Worm (Caenorhabditis elegans) whole organism, L1 larva: ENCODE data around the gene epg-3.
A peak's percentile ranks its signal among the peaks of the same experiment; 100 is the strongest.

Experiments
- C34B4.2 ChIP-seq: sonication (generic microtip); optimal IDR thresholded peaks from 2 replicates; lab custom pipeline; 2017; ENCODE audit warnings: mild to moderate bottlenecking, missing genetic modification characterization, missing compliant biosample characterization
- F16B12.6 ChIP-seq: fragments of 150-350 bp; optimal IDR thresholded peaks from 2 replicates; lab custom pipeline; 2014; ENCODE audit warnings: missing biosample characterization, missing genetic modification characterization
- Y116A8C.19 ChIP-seq: sonication (generic microtip); optimal IDR thresholded peaks from 2 replicates; lab custom pipeline; 2016; ENCODE audit warnings: missing compliant biosample characterization, missing genetic modification characterization, borderline replicate concordance
- aha-1 ChIP-seq: fragments of 150-350 bp; optimal IDR thresholded peaks from 2 replicates; lab custom pipeline; 2014; ENCODE audit warnings: missing biosample characterization, missing genetic modification characterization
- aly-2 ChIP-seq: fragments of 150-350 bp; optimal IDR thresholded peaks from 2 replicates; lab custom pipeline; 2014; ENCODE audit warnings: missing biosample characterization, missing genetic modification characterization
- ama-1 ChIP-seq: fragments of 150-350 bp; optimal IDR thresholded peaks from 2 replicates; lab custom pipeline; 2014
- blmp-1 ChIP-seq: fragments of 150-350 bp; optimal IDR thresholded peaks from 2 replicates; lab custom pipeline; 2014; ENCODE audit warnings: missing biosample characterization, missing genetic modification characterization
- ceh-8 ChIP-seq: fragments of 200-800 bp; sonication (Bioruptor generic); optimal IDR thresholded peaks from 2 replicates; lab custom pipeline; 2018; ENCODE audit warnings: mild to moderate bottlenecking, missing genetic modification characterization, moderate library complexity, missing compliant biosample characterization
- dpl-1 ChIP-seq, 3 experiments: fragments of 150-350 bp in 2 of 3; sonication (generic microtip) in 1 of 3; optimal IDR thresholded peaks; 2 replicates each; lab custom pipeline; 2014 to 2017; ENCODE audit warnings: missing biosample characterization in 3 of 3, missing genetic modification characterization in 3 of 3, missing genetic modification reagents in 3 of 3
- dsc-1 ChIP-seq: sonication (generic microtip); optimal IDR thresholded peaks from 2 replicates; lab custom pipeline; 2016; ENCODE audit warnings: mild to moderate bottlenecking, missing genetic modification characterization, missing compliant biosample characterization
- efl-1 ChIP-seq, 4 experiments: fragments of 150-350 bp; optimal IDR thresholded peaks in 3 of 4; peaks in 1 of 4; 1 replicate in 1 of 4; 2 replicates in 3 of 4; lab custom pipeline; 2014; ENCODE audit warnings: missing biosample characterization in 2 of 4, missing genetic modification characterization in 2 of 4, missing genetic modification reagents in 2 of 4
- egl-27 ChIP-seq, 2 experiments: fragments of 150-350 bp in 1 of 2; sonication (generic microtip); optimal IDR thresholded peaks; 3 replicates each; lab custom pipeline; 2017 to 2018; ENCODE audit warnings: missing biosample characterization in 2 of 2, missing genetic modification characterization in 2 of 2, missing genetic modification reagents in 2 of 2
- elt-2 ChIP-seq: sonication (generic microtip); optimal IDR thresholded peaks from 2 replicates; lab custom pipeline; 2016; ENCODE audit warnings: missing genetic modification characterization, mild to moderate bottlenecking, inconsistent platforms, missing compliant biosample characterization, missing genetic modification reagents
- fkh-8 ChIP-seq: sonication (generic microtip); optimal IDR thresholded peaks from 2 replicates; lab custom pipeline; 2016; ENCODE audit warnings: mild to moderate bottlenecking, missing genetic modification characterization, missing compliant biosample characterization
- fos-1 ChIP-seq: fragments of 150-350 bp; optimal IDR thresholded peaks from 2 replicates; lab custom pipeline; 2014; ENCODE audit warnings: missing biosample characterization, missing genetic modification characterization
- jun-1 ChIP-seq: fragments of 150-350 bp; optimal IDR thresholded peaks from 2 replicates; lab custom pipeline; 2014; ENCODE audit warnings: missing biosample characterization, missing genetic modification reagents, missing genetic modification characterization
- lin-14 ChIP-seq: fragments of 200-800 bp; sonication (Bioruptor generic); optimal IDR thresholded peaks from 2 replicates; lab custom pipeline; 2018; ENCODE audit warnings: mild to moderate bottlenecking, missing genetic modification characterization, moderate library complexity, missing compliant biosample characterization
- lin-35 ChIP-seq, 2 experiments: fragments of 150-350 bp; optimal IDR thresholded peaks; 2 replicates each; lab custom pipeline; 2014; ENCODE audit warnings: missing biosample characterization in 2 of 2, missing genetic modification characterization in 2 of 2, missing genetic modification reagents in 2 of 2
- lin-39 ChIP-seq: fragments of 150-350 bp; optimal IDR thresholded peaks from 2 replicates; lab custom pipeline; 2014; ENCODE audit warnings: missing biosample characterization, missing genetic modification reagents, missing genetic modification characterization
- lir-3 ChIP-seq: sonication (generic microtip); optimal IDR thresholded peaks from 2 replicates; lab custom pipeline; 2016; ENCODE audit warnings: mild to moderate bottlenecking, missing genetic modification characterization, moderate library complexity, missing compliant biosample characterization; ENCODE audit not compliant: poor library complexity
- lsy-2 ChIP-seq, 2 experiments: fragments of 150-350 bp; optimal IDR thresholded peaks; 2 replicates each; lab custom pipeline; 2014; ENCODE audit warnings: missing biosample characterization in 2 of 2, missing genetic modification characterization in 2 of 2
- mab-9 ChIP-seq: fragments of 200-800 bp; sonication (Bioruptor generic); IDR thresholded peaks from 2 replicates; pipeline ENCODE4 v1.3.6; 2022; ENCODE audit warnings: missing genetic modification reagents, missing genetic modification characterization, missing compliant biosample characterization
- mef-2 ChIP-seq: fragments of 150-350 bp; optimal IDR thresholded peaks from 2 replicates; lab custom pipeline; 2014; ENCODE audit warnings: missing biosample characterization, missing genetic modification characterization
- mep-1 ChIP-seq: fragments of 150-350 bp; optimal IDR thresholded peaks from 2 replicates; lab custom pipeline; 2014; ENCODE audit warnings: missing biosample characterization, missing genetic modification characterization
- nhr-19 ChIP-seq: fragments of 200-800 bp; sonication (Bioruptor generic); conservative IDR thresholded peaks from 2 replicates; pipeline ENCODE4 v1.3.6; 2022; ENCODE audit warnings: missing genetic modification characterization, missing compliant biosample characterization
- nhr-20 ChIP-seq: sonication (generic microtip); optimal IDR thresholded peaks from 2 replicates; lab custom pipeline; 2016; ENCODE audit warnings: mild to moderate bottlenecking, missing genetic modification characterization, missing compliant biosample characterization
- nhr-237 ChIP-seq: fragments of 150-350 bp; optimal IDR thresholded peaks from 2 replicates; lab custom pipeline; 2014; ENCODE audit warnings: missing biosample characterization, missing genetic modification characterization
- nhr-47 ChIP-seq: sonication (generic microtip); optimal IDR thresholded peaks from 2 replicates; lab custom pipeline; 2016; ENCODE audit warnings: mild to moderate bottlenecking, missing genetic modification characterization, moderate library complexity, missing compliant biosample characterization
- nhr-71 ChIP-seq: sonication (generic microtip); optimal IDR thresholded peaks from 2 replicates; lab custom pipeline; 2016; ENCODE audit warnings: mild to moderate bottlenecking, missing genetic modification characterization, moderate library complexity, missing compliant biosample characterization
- nhr-77 ChIP-seq: fragments of 150-350 bp; optimal IDR thresholded peaks from 2 replicates; lab custom pipeline; 2014; ENCODE audit warnings: missing biosample characterization, missing genetic modification characterization
- nhr-85 ChIP-seq: sonication (generic microtip); peaks from one replicate; lab custom pipeline; 2016; ENCODE audit warnings: missing genetic modification characterization, inconsistent platforms, missing compliant biosample characterization
- nhr-90 ChIP-seq: sonication (generic microtip); optimal IDR thresholded peaks from 2 replicates; lab custom pipeline; 2016; ENCODE audit warnings: mild to moderate bottlenecking, missing genetic modification characterization, missing compliant biosample characterization; ENCODE audit not compliant: poor library complexity
- pag-3 ChIP-seq: sonication (generic microtip); optimal IDR thresholded peaks from 2 replicates; lab custom pipeline; 2017; ENCODE audit warnings: missing genetic modification characterization, mild to moderate bottlenecking, missing compliant biosample characterization, antibody characterized with exemption, borderline replicate concordance; ENCODE audit not compliant: insufficient read depth
- pax-3 ChIP-seq: fragments of 200-800 bp; sonication (Bioruptor generic); optimal IDR thresholded peaks from 2 replicates; lab custom pipeline; 2018; ENCODE audit warnings: mild to moderate bottlenecking, missing genetic modification characterization, moderate library complexity, missing compliant biosample characterization
- skn-1 ChIP-seq: fragments of 150-350 bp; optimal IDR thresholded peaks from 2 replicates; lab custom pipeline; 2014; ENCODE audit warnings: missing biosample characterization, missing genetic modification characterization
- snu-23 ChIP-seq: sonication (generic microtip); optimal IDR thresholded peaks from 2 replicates; lab custom pipeline; 2016; ENCODE audit warnings: missing genetic modification characterization, missing compliant biosample characterization
- swsn-7 ChIP-seq: sonication (generic microtip); optimal IDR thresholded peaks from 2 replicates; lab custom pipeline; 2016; ENCODE audit warnings: missing genetic modification characterization, missing compliant biosample characterization
- tbx-2 ChIP-seq: sonication (generic microtip); optimal IDR thresholded peaks from 2 replicates; lab custom pipeline; 2016; ENCODE audit warnings: missing genetic modification characterization, missing compliant biosample characterization
- tlp-1 ChIP-seq: fragments of 150-350 bp; optimal IDR thresholded peaks from 2 replicates; lab custom pipeline; 2014; ENCODE audit warnings: missing biosample characterization, missing genetic modification characterization
- unc-130 ChIP-seq: fragments of 150-350 bp; optimal IDR thresholded peaks from 2 replicates; lab custom pipeline; 2017; ENCODE audit warnings: missing biosample characterization, missing genetic modification characterization, inconsistent platforms
- unc-86 ChIP-seq: sonication (generic microtip); optimal IDR thresholded peaks from 2 replicates; lab custom pipeline; 2016; ENCODE audit warnings: missing genetic modification characterization, missing compliant biosample characterization
- xbp-1 ChIP-seq: sonication (generic microtip); optimal IDR thresholded peaks from 2 replicates; lab custom pipeline; 2016; ENCODE audit warnings: missing genetic modification characterization, missing compliant biosample characterization
- zag-1 ChIP-seq: fragments of 150-350 bp; optimal IDR thresholded peaks from 2 replicates; lab custom pipeline; 2014; ENCODE audit warnings: missing biosample characterization, missing genetic modification characterization
- ztf-11 ChIP-seq, 2 experiments: sonication (generic microtip); optimal IDR thresholded peaks; 2 replicates each; lab custom pipeline; 2016 to 2017; ENCODE audit warnings: missing genetic modification characterization in 2 of 2, missing biosample characterization in 1 of 2, missing compliant biosample characterization in 1 of 2

epg-3 gene

DNA sequence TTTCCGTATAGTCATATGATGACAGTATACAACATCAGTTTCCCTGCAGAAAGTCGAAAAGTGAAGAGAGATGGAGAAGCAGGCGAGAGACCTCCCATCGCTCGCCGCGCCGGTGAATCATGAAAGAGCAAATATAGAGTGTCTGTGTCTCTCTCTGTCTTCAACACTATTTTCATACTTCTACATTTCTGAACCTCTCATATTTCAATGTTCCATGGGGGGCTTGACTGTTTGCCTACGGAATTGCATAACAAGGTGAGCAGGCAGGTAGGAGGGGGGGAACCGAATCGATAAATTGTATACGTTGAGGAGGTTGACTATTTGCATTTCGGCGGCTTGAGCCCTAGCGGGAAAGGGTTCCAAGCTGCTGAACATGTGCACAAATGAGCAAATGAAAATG, 14.6 kb upstream of the epg-3 start:
- TF ChIP-seq aly-2 (tag; lab: Kevin White, UChicago) (no peak), nhr-85 (tag; lab: Kevin White, UChicago) (no peak), efl-1 (optimal IDR thresholded peaks at IDR 0.05; lab: Kevin White, UChicago) (peak; percentile 17 to 26), efl-1 (GFP tag; optimal IDR thresholded peaks at IDR 0.05 in 1 of 2; lab: Kevin White, UChicago) (peak in 1 of 2 experiments; percentile 53), lin-35 (GFP tag; optimal IDR thresholded peaks at IDR 0.05; lab: Kevin White, UChicago) (peak in 1 of 2 experiments; percentile 41), skn-1 (tag; lab: Kevin White, UChicago) (peak; percentile 37), nhr-71 (tag; lab: Kevin White, UChicago) (peak; percentile 10), jun-1 (tag; lab: Kevin White, UChicago) (peak; percentile 70), Y116A8C.19 (tag; lab: Kevin White, UChicago) (no peak), nhr-77 (tag; lab: Kevin White, UChicago) (peak; percentile 52), fos-1 (tag; lab: Kevin White, UChicago) (peak; percentile 28), lsy-2 (tag; optimal IDR thresholded peaks at IDR 0.05; lab: Kevin White, UChicago) (peak in 1 of 2 experiments; percentile 45), elt-2 (tag; lab: Kevin White, UChicago) (peak; percentile 13), lin-39 (no peak), tbx-2 (tag; lab: Kevin White, UChicago) (peak; percentile 8), fkh-8 (tag; lab: Kevin White, UChicago) (no peak), lin-14 (GFP tag; lab: Kevin White, UChicago) (peak; percentile 53)
- TF ChIP-seq, all 84 proteins: peak for 11

DNA sequence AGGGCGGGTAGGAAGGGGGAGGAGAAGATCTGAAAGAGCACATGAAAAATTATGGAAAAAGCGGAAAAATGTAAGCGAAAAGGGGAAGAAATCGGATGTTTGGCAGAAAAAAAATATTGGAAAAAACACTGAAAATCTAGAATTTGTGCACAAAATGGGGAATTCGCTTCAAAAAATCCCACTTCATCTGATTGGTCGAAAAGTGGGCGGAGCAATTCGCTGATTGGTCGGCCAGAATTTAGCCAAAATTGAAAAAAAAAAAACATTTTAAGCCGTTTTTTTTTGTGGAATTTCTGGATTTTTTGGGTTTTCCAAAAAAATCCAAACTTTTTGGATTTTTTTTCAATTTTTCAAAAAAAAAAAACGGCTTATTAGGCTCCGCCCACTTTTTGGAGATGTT, 13.7 kb upstream of the epg-3 start:
- TF ChIP-seq dsc-1 (tag; lab: Kevin White, UChicago), result no peak
- no peak for TF ChIP-seq F16B12.6 (tag; lab: Kevin White, UChicago)
- TF ChIP-seq nhr-85 (tag; lab: Kevin White, UChicago), result no peak
- TF ChIP-seq egl-27 (tag; optimal IDR thresholded peaks at IDR 0.05; lab: Kevin White, UChicago), result no peak

DNA sequence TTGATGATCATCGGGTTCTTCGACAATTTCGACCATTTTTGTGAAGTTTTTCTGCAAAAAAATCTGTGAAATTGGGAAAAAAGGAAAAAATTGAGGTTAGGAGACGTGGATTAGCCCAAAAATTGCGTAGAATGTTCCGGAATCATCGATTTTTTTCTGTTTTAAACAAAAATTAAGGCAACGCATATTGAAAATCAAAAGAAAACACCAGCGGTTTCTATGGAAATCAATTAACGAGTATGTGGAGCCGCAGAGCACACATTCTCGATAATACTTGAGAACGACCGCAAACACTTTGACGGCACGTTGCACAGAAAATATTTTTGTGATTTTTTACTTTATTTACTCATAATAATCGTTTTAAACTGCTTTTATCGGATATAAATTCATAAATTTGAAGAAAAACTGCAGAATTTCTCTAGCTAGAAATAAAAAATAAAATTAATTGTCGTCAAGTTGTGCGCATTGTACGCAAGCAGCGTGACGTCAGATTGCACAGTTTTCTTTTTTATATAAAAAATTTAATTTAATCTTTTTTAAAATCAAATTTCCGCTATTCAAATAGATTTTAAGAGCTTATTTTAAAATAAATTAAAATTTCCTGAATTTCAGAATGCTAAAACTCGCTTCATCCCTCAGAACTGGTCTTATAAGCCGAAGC, 8.4 kb upstream of the epg-3 start, which contains the start of the genes npp-25 and mrps-10:
npp-25 (minus strand) TSS at position 51 of the 661 bp plus-strand sequence.
mrps-10 (plus strand) TSS at position 611 of the 661 bp plus-strand sequence.
- peak; percentile 41 for TF ChIP-seq dsc-1 (tag; lab: Kevin White, UChicago)
- peak; percentile 44 for TF ChIP-seq fkh-8 (tag; lab: Kevin White, UChicago)
- peak; percentile 17 for TF ChIP-seq blmp-1
- TF ChIP-seq F16B12.6 (tag; lab: Kevin White, UChicago), result peak; percentile 82
- TF ChIP-seq mef-2 (tag; lab: Kevin White, UChicago), result no peak
- TF ChIP-seq nhr-19 (GFP tag; lab: Robert Waterston, UW), result no peak
- TF ChIP-seq snu-23 (GFP tag; lab: Kevin White, UChicago), result peak; percentile 25
- TF ChIP-seq nhr-90, result no peak
- TF ChIP-seq zag-1 (tag; lab: Kevin White, UChicago), result no peak
- TF ChIP-seq aha-1 (tag; lab: Kevin White, UChicago), result no peak
- peak; percentile 1 for TF ChIP-seq tbx-2 (tag; lab: Kevin White, UChicago)
- TF ChIP-seq pax-3 (tag; lab: Kevin White, UChicago), result no peak
- TF ChIP-seq nhr-47 (tag; lab: Kevin White, UChicago), result peak; percentile 53
- TF ChIP-seq ztf-11 (tag; optimal IDR thresholded peaks at IDR 0.05; lab: Kevin White, UChicago), result no peak
- TF ChIP-seq unc-130 (tag; lab: Kevin White, UChicago), result no peak
- TF ChIP-seq xbp-1 (tag; lab: Kevin White, UChicago), result peak; percentile 31
- TF ChIP-seq ama-1 (lab: Kevin White, UChicago), result no peak
- TF ChIP-seq lsy-2 (tag; optimal IDR thresholded peaks at IDR 0.05; lab: Kevin White, UChicago), result peak; percentile 44 to 78
- TF ChIP-seq lin-35 (GFP tag; optimal IDR thresholded peaks at IDR 0.05; lab: Kevin White, UChicago), result peak; percentile 40 to 43
- TF ChIP-seq efl-1 (optimal IDR thresholded peaks at IDR 0.05; lab: Kevin White, UChicago), result peak; percentile 28 to 57
- TF ChIP-seq efl-1 (GFP tag; optimal IDR thresholded peaks at IDR 0.05 in 1 of 2; lab: Kevin White, UChicago), result peak; percentile 57 to 91
- TF ChIP-seq C34B4.2, result no peak
- no peak for TF ChIP-seq pag-3 (tag; lab: Kevin White, UChicago)
- peak; percentile 28 for TF ChIP-seq mep-1 (tag; lab: Kevin White, UChicago)
- TF ChIP-seq nhr-71 (tag; lab: Kevin White, UChicago), result peak; percentile 29
- TF ChIP-seq mab-9 (GFP tag; lab: Robert Waterston, UW), result no peak
- no peak for TF ChIP-seq elt-2 (tag; lab: Kevin White, UChicago)
- peak; percentile 13 to 51 (median 16) for TF ChIP-seq dpl-1 (GFP tag; optimal IDR thresholded peaks at IDR 0.05; lab: Kevin White, UChicago)
- TF ChIP-seq nhr-20, result no peak
- TF ChIP-seq nhr-237, result no peak
- no peak for TF ChIP-seq ceh-8 (GFP tag; lab: Kevin White, UChicago)
- TF ChIP-seq lir-3, result no peak
- TF ChIP-seq swsn-7 (tag; lab: Kevin White, UChicago), result peak; percentile 18
- peak; percentile 7 for TF ChIP-seq unc-86 (tag; lab: Kevin White, UChicago)
- no peak for TF ChIP-seq tlp-1 (tag; lab: Kevin White, UChicago)
